Worm (Caenorhabditis elegans): ENCODE measurements around the gene C18B12.4.

Gene C18B12.4

DNA sequence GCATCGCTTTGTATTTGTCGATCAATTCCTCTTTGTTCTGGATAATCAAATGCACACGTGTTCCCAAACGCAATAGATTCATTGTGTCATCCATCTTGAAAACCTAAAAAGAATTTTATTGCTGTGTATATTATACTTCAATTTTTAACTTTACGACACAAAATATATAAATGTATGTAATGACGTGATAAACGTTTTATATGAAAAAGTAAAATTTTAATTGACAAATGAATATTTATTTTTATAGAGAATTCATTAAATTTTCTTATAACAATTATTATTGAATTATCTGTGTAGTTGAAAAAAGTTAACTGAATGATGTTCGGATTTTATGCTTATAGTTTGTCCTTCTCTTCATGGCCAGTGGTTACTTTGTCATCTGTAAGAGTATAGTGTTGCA, 15.5 kb upstream of the C18B12.4 start, which contains the start of gene H03G16.7:
TSS of gene H03G16.7 (minus strand) at position 101 of the 400 bp plus-strand sequence.
- TF ChIP-seq snpc-4 (tag; optimal IDR thresholded peaks at IDR 0.05) = no peak
- no peak for TF ChIP-seq unc-120 (tag; optimal IDR thresholded peaks at IDR 0.05; ENCODE audit: poor library complexity, severe bottlenecking)
- no peak for TF ChIP-seq nhr-237 (tag; optimal IDR thresholded peaks at IDR 0.05)
- TF ChIP-seq nhr-28 (tag; optimal IDR thresholded peaks at IDR 0.05) = no peak
- TF ChIP-seq nhr-76 (tag; optimal IDR thresholded peaks at IDR 0.05) = no peak
- TF ChIP-seq cnd-1 (tag; optimal IDR thresholded peaks at IDR 0.05) = no peak
- no peak for TF ChIP-seq flh-1 (GFP tag; optimal IDR thresholded peaks at IDR 0.05)
- TF ChIP-seq lin-32 (GFP tag; optimal IDR thresholded peaks at IDR 0.05) = no peak
- TF ChIP-seq mab-5 (tag; optimal IDR thresholded peaks at IDR 0.05) = no peak
- no peak for TF ChIP-seq bed-3 (GFP tag; optimal IDR thresholded peaks at IDR 0.05)
- TF ChIP-seq ces-1 (GFP tag; optimal IDR thresholded peaks at IDR 0.05) = no peak
- TF ChIP-seq hlh-1 (tag; optimal IDR thresholded peaks at IDR 0.05) = no peak

DNA sequence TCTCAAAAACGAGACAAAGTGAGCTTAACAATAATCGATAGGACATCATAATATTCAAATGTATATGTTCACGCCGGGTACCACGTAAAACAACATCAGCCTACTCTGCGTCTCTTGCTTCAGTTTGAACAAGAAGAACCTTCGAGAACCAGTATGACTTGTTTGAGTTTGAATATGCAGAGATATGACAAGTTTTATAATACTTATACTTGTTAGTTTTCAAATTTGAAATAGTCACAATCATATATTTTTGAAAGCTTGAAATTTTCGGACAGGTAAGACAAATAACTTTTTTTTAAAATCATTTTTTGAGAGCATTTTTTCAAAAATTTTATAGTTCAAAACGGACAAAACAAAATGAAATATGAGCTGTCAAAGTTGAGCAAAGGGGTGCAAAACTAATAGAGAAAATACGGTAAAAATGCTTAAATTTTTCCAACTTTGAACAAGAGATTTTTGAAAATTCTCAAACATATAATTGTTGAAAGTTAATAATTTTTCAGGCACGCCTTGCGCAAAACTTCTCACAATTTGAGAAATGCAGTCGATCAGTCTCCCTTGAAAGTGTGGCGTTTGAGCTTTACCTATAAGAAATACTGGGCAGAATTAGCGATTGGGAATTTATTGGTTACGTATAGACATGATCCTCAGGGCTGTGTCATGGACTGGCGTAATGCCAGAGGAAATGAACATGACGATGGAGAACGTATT, 13.0 kb upstream of the C18B12.4 start, which contains the start of gene H03G16.1:
TSS of gene H03G16.1 (plus strand) at position 661 of the 711 bp plus-strand sequence.
- no peak for TF ChIP-seq flh-1 (GFP tag; optimal IDR thresholded peaks at IDR 0.05)
- TF ChIP-seq unc-39 (tag; optimal IDR thresholded peaks at IDR 0.05) = no peak

DNA sequence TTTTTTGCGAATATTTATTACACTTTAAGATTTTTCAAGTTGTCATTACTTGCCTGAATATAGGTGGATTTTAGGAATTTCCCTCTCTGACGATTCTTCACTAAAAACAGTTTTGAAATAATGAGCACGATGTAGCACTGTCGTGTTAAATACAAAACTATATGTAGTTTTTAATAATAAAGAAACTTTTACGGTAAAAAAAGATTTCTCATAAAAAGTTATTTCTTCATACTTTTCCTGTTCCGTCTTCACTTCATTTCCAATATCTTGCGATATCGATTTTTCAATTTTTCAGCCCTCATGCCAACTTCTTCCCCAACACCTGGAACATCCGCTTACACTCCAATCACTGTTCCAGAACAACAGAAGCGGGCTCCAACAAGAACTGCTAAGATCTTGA, 12.0 kb upstream of the C18B12.4 start, which contains the start of gene H03G16.6:
TSS of gene H03G16.6 (plus strand) at position 301 of the 400 bp plus-strand sequence.
- no peak for TF ChIP-seq nhr-28 (tag; optimal IDR thresholded peaks at IDR 0.05)
- no peak for TF ChIP-seq pha-4 (tag; optimal IDR thresholded peaks at IDR 0.05)
- no peak for TF ChIP-seq sem-2 (GFP tag; optimal IDR thresholded peaks at IDR 0.05)
- TF ChIP-seq lin-13 (tag; optimal IDR thresholded peaks at IDR 0.05) = no peak
- TF ChIP-seq ham-2 (GFP tag; optimal IDR thresholded peaks at IDR 0.05) = no peak
- TF ChIP-seq elt-3 (tag; optimal IDR thresholded peaks at IDR 0.05) = no peak
- TF ChIP-seq lsy-2 (tag; optimal IDR thresholded peaks at IDR 0.05) = no peak
- TF ChIP-seq blmp-1 (tag; optimal IDR thresholded peaks at IDR 0.05) = no peak
- TF ChIP-seq ztf-11 (tag; optimal IDR thresholded peaks at IDR 0.05) = no peak
- no peak for TF ChIP-seq drap-1 (GFP tag; optimal IDR thresholded peaks at IDR 0.05)
- TF ChIP-seq ceh-39 (tag; optimal IDR thresholded peaks at IDR 0.05) = no peak
- no peak for TF ChIP-seq flh-1 (GFP tag; optimal IDR thresholded peaks at IDR 0.05)

DNA sequence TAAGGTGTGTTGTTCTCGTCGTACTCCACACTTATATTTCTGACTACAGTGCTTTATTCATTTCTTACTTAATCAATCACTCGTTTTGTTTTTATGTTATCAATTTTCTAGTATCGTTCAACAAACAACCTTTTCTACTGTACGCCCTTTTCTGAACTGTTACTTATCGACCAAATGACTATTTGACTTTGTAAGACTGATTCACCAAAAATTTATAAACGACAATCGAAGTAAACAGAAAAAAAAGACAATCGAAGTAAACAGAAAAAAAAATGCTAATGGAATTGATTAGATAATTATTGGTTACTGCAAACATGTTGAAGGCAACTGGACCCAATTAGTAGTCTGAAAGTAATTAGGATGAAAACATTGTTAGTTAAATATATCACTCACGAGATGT, 9.6 kb upstream of the C18B12.4 start:
- no peak for TF ChIP-seq ztf-11 (tag; optimal IDR thresholded peaks at IDR 0.05)
- TF ChIP-seq hlh-1 (tag; optimal IDR thresholded peaks at IDR 0.05) = no peak
- TF ChIP-seq mab-5 (tag; optimal IDR thresholded peaks at IDR 0.05) = no peak
- TF ChIP-seq nhr-2 (tag; optimal IDR thresholded peaks at IDR 0.05) = no peak
- TF ChIP-seq drap-1 (GFP tag; optimal IDR thresholded peaks at IDR 0.05) = no peak
- TF ChIP-seq sem-2 (GFP tag; optimal IDR thresholded peaks at IDR 0.05) = no peak
- no peak for TF ChIP-seq unc-62 (GFP tag; optimal IDR thresholded peaks at IDR 0.05)
- no peak for TF ChIP-seq M03D4.4 (tag; optimal IDR thresholded peaks at IDR 0.05)
- no peak for TF ChIP-seq unc-120 (tag; optimal IDR thresholded peaks at IDR 0.05; ENCODE audit: poor library complexity, severe bottlenecking)
- no peak for TF ChIP-seq ceh-39 (tag; optimal IDR thresholded peaks at IDR 0.05)
- no peak for TF ChIP-seq lsy-2 (tag; optimal IDR thresholded peaks at IDR 0.05)
- TF ChIP-seq sptf-1 (tag; optimal IDR thresholded peaks at IDR 0.05) = no peak
- TF ChIP-seq lin-13 (tag; optimal IDR thresholded peaks at IDR 0.05) = no peak
- TF ChIP-seq nhr-237 (tag; optimal IDR thresholded peaks at IDR 0.05) = no peak
- no peak for TF ChIP-seq elt-3 (tag; optimal IDR thresholded peaks at IDR 0.05)
- TF ChIP-seq unc-39 (tag; optimal IDR thresholded peaks at IDR 0.05) = no peak
- TF ChIP-seq cnd-1 (tag; optimal IDR thresholded peaks at IDR 0.05) = no peak
- TF ChIP-seq ceh-83 (GFP tag; optimal IDR thresholded peaks at IDR 0.05) = no peak
- TF ChIP-seq nhr-76 (tag; optimal IDR thresholded peaks at IDR 0.05) = no peak
- no peak for TF ChIP-seq elt-1 (tag; optimal IDR thresholded peaks at IDR 0.05; ENCODE audit: borderline replicate concordance, insufficient read depth)

DNA sequence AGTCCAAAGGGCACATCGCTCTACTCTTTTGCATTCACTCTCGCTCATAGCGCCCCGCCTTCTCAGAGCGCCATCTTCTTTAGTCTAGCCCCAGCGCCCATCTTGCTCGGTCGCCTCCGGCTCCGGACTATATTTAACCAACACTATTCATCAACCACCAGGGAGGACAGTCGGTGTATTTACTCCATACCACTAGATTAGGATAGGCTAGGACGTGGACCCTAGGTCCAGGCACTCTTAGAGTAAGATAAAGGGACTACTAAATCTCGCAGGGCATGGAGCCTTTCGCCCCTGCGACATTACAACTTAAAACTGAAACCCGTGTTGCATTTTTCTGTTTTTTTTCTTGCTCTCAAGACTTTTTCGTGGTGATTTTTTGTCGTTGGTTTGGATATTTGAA, 7.1 kb upstream of the C18B12.4 start:
- TF ChIP-seq pha-4 (tag; optimal IDR thresholded peaks at IDR 0.05) = no peak
- TF ChIP-seq ces-1 (GFP tag; optimal IDR thresholded peaks at IDR 0.05) = no peak
- TF ChIP-seq unc-39 (tag; optimal IDR thresholded peaks at IDR 0.05) = no peak
- no peak for TF ChIP-seq lin-32 (GFP tag; optimal IDR thresholded peaks at IDR 0.05)
- no peak for TF ChIP-seq mls-2 (tag; optimal IDR thresholded peaks at IDR 0.05)
- no peak for TF ChIP-seq mab-5 (tag; optimal IDR thresholded peaks at IDR 0.05)
- TF ChIP-seq tbx-8 (GFP tag; optimal IDR thresholded peaks at IDR 0.05) = no peak

All from whole organism, mixed stage, embryonic.